Worm (Caenorhabditis elegans): ENCODE results near the gene irld-30.

ce11 chrV:2325052-2325451, 16.1 kb downstream of the irld-30 start, which contains the start of gene pud-3:
- TF ChIP-seq ham-2 (GFP tag; optimal IDR thresholded peaks at IDR 0.05) (no peak), blmp-1 (tag; optimal IDR thresholded peaks at IDR 0.05) (no peak), ztf-11 (tag; optimal IDR thresholded peaks at IDR 0.05) (no peak), sem-2 (GFP tag; optimal IDR thresholded peaks at IDR 0.05) (no peak), nhr-12 (tag; optimal IDR thresholded peaks at IDR 0.05) (no peak), mep-1 (tag; optimal IDR thresholded peaks at IDR 0.05) (no peak), elt-3 (tag; optimal IDR thresholded peaks at IDR 0.05) (no peak)

All from whole organism, mixed stage, embryonic.